Fruit fly (Drosophila melanogaster): ENCODE data around the gene CG17127.

CG17127 gene

dm6 chr2L:10753618-10754017, 17.1 kb upstream of the CG17127 start:
- no peak for TF ChIP-seq CG17801 (GFP tag; optimal IDR thresholded peaks at IDR 0.05; ENCODE audit: partially characterized antibody)

dm6 chr2L:10754599-10754998, 16.1 kb upstream of the CG17127 start:
- TF ChIP-seq CG17801 (GFP tag; optimal IDR thresholded peaks at IDR 0.05; ENCODE audit: partially characterized antibody) = no peak

DNA sequence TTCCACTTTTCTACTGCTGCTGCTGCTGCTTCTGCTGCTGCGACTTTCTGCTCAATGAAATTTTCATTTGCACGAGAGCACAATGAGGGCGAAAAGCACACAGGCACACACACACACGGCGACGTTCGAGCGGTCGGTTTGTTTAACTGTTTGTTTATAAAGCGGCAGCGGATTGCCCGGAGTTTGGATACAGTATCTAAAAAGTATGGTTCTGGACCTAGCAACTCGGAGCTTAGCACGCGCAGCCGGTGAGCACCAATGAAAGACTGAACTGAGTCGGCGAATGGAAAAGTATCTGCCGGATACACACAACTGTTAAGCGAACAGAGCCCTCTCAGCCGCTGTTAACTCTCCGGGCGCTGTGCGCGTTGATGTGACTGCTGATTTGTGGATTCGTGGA, 14.6 kb upstream of the CG17127 start, which contains the start of gene CG17124:
TSS of gene CG17124 (minus strand) at position 277 of the 400 bp plus-strand sequence.
- peak; percentile 51 for TF ChIP-seq CG17801 (GFP tag; optimal IDR thresholded peaks at IDR 0.05; ENCODE audit: partially characterized antibody)

dm6 chr2L:10757038-10757685, 13.5 kb upstream of the CG17127 start:
- TF ChIP-seq CG17801 (GFP tag; optimal IDR thresholded peaks at IDR 0.05; ENCODE audit: partially characterized antibody) = no peak

DNA sequence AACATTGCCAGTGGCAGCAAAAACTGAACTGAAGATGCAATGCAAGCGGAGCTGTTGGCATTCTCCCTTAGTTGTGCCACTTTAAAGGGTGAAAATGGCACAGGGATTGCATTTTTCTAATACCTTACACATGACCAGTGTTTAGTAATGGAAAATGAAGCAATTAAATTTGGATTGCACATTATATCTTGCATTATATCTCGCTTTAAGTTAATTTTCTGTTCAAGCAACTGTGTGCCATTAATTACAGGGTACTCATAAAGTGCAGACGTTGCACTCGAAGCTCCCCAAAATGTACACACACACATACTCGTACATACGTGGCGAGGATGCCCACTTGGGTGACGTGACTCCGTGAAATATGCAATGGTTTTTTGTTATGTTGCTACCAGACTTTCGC, 11.0 kb upstream of the CG17127 start:
- no peak for TF ChIP-seq CG17801 (GFP tag; optimal IDR thresholded peaks at IDR 0.05; ENCODE audit: partially characterized antibody)

dm6 chr2L:10760422-10761166, 10.1 kb upstream of the CG17127 start, which contains the start of gene CG6495:
Gene CG6495, plus strand, starts transcription at chr2L:10761116.
- TF ChIP-seq CG17801 (GFP tag; optimal IDR thresholded peaks at IDR 0.05; ENCODE audit: partially characterized antibody) = no peak

- no peak for TF ChIP-seq CG17801 (GFP tag; optimal IDR thresholded peaks at IDR 0.05; ENCODE audit: partially characterized antibody)
Observed at dm6 chr2L:10767597-10768188, 3.0 kb upstream of the CG17127 start, which contains the start of gene Ubc2. Gene Ubc2, minus strand, starts transcription at chr2L:10768006.

DNA sequence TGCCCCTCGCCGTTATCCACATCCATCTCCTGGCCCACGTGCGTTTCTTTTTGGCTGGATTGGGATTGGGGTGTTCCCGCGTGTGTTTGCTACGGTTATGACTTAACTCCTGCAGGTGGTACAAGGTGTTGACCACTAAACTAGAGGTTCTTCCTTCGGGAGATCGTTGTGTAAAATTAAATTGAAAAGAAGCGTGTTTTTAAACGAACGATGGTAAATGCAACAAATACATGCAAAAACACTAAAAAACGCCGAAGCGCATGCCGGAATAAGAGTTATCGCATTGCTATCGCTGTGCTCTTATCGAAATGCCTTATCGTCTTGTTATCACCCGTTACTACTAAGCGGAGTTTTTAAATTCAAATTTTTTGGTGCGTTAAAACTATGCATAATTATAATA, 960 bp upstream of the CG17127 start, which contains the start of gene CG6724:
TSS of gene CG6724 (minus strand) at position 245 of the 400 bp plus-strand sequence.
- TF ChIP-seq CG17801 (GFP tag; optimal IDR thresholded peaks at IDR 0.05; ENCODE audit: partially characterized antibody) = no peak

DNA sequence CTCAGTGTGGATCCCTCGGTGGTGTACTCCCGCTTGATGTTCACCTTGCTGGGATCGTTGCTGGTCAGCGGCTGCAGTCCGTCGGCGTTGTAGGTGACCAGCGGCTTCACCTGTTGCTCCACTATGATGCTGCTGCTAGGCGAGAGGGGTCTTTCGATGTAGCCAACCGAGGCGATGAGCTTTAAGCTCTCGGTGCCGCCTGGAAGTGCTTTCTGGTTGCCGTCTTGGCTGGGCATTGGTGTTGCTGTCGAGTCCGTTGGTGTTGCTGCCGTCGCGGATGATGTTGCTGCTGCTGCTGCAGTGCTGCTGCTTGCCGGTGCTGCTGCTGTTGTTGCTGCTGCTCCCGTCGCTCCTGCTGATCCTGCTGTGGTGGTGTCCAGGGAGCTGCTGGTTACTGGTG, 3.4 kb downstream of the CG17127 start:
- TF ChIP-seq CG17801 (GFP tag; optimal IDR thresholded peaks at IDR 0.05; ENCODE audit: partially characterized antibody) = no peak

- TF ChIP-seq CG17801 (GFP tag; optimal IDR thresholded peaks at IDR 0.05; ENCODE audit: partially characterized antibody) = no peak
Observed at dm6 chr2L:10781252-10781651, 10.6 kb downstream of the CG17127 start.

DNA sequence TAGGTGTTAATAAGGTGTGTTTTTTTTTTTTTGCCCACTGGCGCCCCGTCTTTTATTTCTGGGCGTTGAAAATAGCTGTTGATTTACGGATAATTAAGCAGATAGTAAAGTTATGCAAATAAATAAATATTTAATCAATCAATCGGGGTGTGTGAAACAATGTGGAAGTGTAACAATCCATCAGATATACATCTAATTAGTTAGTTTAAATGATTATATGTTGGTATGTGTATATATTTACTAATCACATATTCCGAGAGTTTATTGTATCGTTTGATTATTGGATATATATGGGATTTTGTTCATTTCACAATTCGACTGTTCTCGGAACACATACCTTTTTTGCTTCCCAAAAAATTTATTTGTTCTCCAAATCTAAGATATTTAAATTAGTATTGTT, 19.3 kb downstream of the CG17127 start, which contains the start of gene CG31870:
TSS of gene CG31870 (plus strand) at position 301 of the 400 bp plus-strand sequence.
- TF ChIP-seq CG17801 (GFP tag; optimal IDR thresholded peaks at IDR 0.05; ENCODE audit: partially characterized antibody) = no peak

DNA sequence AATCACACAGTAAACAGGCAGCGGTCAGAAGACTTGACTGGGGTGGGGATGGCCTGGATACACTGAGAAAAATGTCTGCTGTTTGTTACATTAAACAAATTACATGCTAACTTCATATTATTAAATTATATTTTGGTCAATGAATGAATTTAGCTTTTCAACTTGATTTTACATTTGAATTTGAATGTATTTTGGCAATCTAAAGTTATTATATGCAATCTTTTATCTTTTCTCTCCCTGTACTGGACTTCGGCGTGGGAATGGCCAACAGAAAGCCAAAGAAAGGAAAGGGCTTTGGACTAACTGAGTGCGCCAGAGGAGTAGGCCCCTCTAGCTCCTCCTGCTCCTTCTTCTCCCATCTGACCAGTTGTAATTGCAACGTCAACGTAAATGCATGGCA, 20.7 kb downstream of the CG17127 start:
- no peak for TF ChIP-seq CG17801 (GFP tag; optimal IDR thresholded peaks at IDR 0.05; ENCODE audit: partially characterized antibody)

dm6 chr2L:10792072-10792471, 21.4 kb downstream of the CG17127 start:
- no peak for TF ChIP-seq CG17801 (GFP tag; optimal IDR thresholded peaks at IDR 0.05; ENCODE audit: partially characterized antibody)

DNA sequence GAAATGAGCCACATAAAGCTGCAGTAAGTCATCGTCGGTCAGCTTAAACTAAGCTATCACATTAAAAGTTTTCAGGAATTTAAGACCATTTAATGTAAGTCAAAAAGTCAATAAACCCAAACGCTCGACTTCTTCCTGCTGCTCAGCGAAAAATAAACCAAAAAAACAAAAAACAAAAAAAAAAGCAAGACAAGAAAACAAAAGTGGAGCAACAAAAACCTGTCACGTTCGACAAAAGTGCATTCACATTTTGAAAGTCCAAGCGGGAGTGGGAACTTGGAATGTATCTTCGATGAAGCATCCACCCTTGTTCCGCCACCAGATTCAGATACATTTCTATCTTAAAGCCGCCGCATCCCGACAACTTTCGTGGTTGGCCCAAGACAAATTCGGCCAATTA, 23.4 kb downstream of the CG17127 start:
- no peak for TF ChIP-seq CG17801 (GFP tag; optimal IDR thresholded peaks at IDR 0.05; ENCODE audit: partially characterized antibody)

DNA sequence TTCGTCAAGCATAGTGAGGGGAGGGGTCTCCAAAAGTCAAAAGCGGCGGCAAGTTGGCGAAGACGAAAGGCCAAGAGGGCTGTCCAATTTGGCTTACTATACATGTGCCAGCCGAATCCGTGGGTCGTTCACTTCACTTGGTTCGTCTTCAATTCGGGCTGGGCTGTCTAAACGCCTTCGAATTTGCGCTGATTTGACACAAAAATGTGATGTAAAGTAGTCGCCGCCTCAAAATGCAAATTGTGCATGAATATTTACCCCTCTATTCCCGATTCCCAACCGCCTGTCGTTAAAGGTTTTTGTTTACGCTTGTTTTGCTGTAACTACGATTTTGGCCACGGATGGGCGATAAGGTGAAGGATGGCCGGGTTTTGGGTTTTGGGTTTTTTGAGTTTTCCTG, 25.1 kb downstream of the CG17127 start:
- TF ChIP-seq CG17801 (GFP tag; optimal IDR thresholded peaks at IDR 0.05; ENCODE audit: partially characterized antibody) = no peak

All from ovary, adult (tissue).